Worm (Caenorhabditis elegans) whole organism, dauer: ENCODE measurements around the gene F21C10.6.

Experiments
- unc-62 ChIP-seq: sonication (generic microtip); optimal IDR thresholded peaks from 2 replicates; lab custom pipeline; 2017; ENCODE audit warnings: missing biosample characterization, missing genetic modification reagents, missing genetic modification characterization

F21C10.6 gene

DNA sequence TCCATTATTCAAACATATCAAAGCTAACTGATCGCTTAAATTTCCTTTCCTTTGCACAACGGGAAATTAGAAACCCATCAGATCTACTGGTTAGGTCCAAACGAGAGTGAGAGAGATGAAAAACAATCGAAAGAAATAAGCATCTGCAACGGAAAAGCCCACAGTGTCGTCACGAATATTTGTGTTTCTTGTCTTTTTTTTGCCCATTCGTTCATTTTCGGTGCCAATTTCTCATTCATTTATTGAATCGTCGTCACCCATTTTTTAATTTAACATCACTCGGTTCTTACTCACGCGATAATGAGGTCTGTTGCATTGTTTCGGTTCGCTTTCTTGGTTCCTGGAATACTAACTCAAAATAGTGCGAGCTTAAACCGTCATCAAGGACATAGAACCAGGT, at the start of gene F21C10.6:
F21C10.6 (plus strand) TSS at position 301 of the 400 bp plus-strand sequence.
- no peak for TF ChIP-seq unc-62 (GFP tag; lab: Kevin White, UChicago)

ce11 chrV:9075827-9076226, 48.5 kb upstream of the F21C10.6 start:
- no peak for TF ChIP-seq unc-62 (GFP tag; lab: Kevin White, UChicago)

ce11 chrV:9076273-9076672, 48.0 kb upstream of the F21C10.6 start, which contains the start of gene T27E4.7:
T27E4.7 (minus strand) TSS chrV:9076322.
- TF ChIP-seq unc-62 (GFP tag; lab: Kevin White, UChicago), result no peak

- TF ChIP-seq unc-62 (GFP tag; lab: Kevin White, UChicago), result no peak
These were observed 46.2 kb upstream of the F21C10.6 start for ce11 chrV:9078067-9078581.

DNA sequence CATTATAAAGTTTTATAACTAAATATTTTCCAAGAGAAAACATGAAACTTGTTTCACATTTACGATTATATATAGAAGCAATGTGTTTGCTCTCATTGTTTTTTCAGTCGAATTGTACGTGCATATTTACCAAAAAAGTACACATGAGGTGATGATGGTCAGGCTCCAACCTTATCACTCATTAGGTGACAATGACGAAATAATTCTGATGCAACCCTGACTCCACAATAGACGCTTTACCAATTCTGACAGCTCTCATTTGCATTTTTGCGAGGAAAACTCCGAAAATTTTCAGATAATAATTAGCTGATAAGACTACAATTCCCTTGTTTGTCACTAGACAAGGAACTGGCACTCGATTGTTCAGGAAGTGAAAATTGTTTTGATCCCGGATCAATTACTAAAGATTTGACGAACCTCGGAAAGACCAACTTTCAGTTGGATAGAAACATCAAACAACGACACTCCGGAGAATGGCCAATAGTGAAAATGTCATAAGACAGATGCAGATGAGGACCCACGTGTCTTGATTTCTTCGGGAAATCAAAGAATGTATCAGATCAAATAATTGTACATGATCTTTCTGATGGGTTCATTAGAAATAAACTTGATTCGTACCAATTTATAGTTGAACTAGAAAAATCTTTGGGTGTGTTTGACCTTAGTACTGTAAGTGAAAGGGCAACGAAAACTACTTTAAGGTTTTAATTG, 45.3 kb upstream of the F21C10.6 start:
- TF ChIP-seq unc-62 (GFP tag; lab: Kevin White, UChicago), result no peak

ce11 chrV:9079965-9080432, 44.3 kb upstream of the F21C10.6 start:
- TF ChIP-seq unc-62 (GFP tag; lab: Kevin White, UChicago), result no peak

DNA sequence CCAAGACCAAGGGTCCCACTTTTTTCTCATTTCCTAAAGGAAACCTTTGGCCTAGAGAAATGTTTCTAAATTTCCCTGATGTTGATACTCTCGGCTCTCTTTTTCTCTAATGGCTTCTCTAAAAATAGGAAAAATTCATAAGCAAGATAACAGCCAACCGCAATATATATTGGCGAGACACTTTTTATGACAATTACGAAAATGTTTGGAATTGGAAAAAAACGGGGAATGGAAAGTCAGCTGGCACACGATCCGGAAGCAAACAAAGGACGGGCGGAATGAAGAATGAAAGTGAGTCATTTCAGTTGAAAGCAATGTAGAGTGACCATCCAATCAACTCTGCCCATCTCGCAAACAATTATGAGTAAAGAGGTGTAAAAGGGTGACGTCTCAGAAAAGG, 42.9 kb upstream of the F21C10.6 start:
- TF ChIP-seq unc-62 (GFP tag; lab: Kevin White, UChicago), result no peak

- no peak for TF ChIP-seq unc-62 (GFP tag; lab: Kevin White, UChicago)
These were observed 41.9 kb upstream of the F21C10.6 start for ce11 chrV:9082350-9082749.

DNA sequence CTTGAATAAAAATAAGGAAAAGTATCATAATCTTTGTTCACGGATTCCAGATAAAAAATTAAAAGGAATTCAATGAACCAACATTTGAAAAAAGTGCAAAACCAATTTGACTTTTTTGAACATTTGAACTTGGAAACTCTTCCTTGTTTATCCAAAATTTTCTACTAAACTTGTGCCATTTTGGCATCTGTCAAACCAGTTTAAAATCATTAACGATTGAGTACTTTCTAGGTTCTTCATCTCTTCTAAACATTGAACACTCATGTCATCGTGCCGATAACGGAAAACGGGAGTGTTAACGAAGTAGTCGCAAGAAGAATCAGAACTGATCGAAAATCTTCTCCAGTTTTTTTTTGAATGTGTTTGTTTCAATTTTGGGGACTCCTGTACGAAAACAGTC, 40.0 kb upstream of the F21C10.6 start:
- TF ChIP-seq unc-62 (GFP tag; lab: Kevin White, UChicago), result no peak

- TF ChIP-seq unc-62 (GFP tag; lab: Kevin White, UChicago), result no peak
These were observed 38.4 kb upstream of the F21C10.6 start for ce11 chrV:9085845-9086244.

ce11 chrV:9088758-9089157, 35.5 kb upstream of the F21C10.6 start:
- TF ChIP-seq unc-62 (GFP tag; lab: Kevin White, UChicago), result no peak

DNA sequence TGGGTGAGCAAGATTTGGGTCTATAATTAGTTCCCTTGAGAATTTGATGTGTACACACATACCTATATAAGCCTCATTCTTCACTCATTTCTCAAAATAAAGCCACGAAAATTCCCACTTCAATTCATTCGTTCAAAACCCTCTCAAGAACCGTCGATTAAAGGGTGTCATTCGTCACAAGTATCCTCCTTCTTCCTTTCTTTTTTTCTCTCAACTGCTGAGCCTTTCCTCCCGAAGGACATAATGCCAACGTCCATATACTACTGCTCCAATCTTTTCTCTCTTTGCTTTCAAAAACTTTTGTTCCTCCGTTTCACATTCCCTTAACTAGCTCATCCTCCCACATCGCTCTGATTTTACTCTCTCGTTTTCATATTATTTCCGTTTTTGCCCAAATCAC, 32.1 kb upstream of the F21C10.6 start, which contains the start of gene T27E4.1:
T27E4.1 (plus strand) TSS at position 137 of the 400 bp plus-strand sequence.
- no peak for TF ChIP-seq unc-62 (GFP tag; lab: Kevin White, UChicago)

ce11 chrV:9094060-9094628, 30.1 kb upstream of the F21C10.6 start:
- TF ChIP-seq unc-62 (GFP tag; lab: Kevin White, UChicago), result no peak

- TF ChIP-seq unc-62 (GFP tag; lab: Kevin White, UChicago), result no peak
These were observed 29.3 kb upstream of the F21C10.6 start for ce11 chrV:9094976-9095375.

DNA sequence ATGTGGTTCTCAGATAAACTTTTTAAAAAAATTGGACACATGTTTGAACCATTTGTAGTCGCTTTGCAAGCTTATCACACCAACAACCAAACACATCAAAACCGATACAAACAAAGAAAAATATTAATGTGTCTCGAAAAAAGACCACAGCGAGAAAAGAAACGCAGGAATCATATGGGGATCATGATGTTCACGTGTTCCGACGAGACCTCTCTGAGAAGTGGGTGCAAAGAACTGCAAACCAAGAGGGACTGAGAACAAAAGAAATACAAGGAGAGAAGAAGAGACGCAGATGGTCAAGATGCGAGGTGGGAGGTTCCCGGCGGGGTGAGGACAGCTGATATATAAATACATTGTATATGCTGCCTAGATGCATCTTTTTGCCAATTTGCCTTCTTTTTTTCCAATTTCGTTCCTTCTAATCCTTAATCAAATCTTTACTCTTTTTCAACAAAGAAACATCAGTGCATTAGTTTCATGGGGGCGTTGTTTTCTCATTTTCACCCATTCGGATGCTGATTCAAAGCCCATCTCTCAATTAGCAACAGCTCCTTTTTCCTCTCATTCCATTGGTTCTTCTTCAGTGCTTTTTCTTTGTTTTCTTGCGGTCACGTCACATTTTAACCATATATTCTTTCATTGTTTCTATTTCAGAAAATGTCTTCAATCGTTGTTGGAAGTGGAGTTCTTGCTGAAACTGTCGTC, 28.5 kb upstream of the F21C10.6 start, which contains the start of gene F21C10.10:
F21C10.10 (plus strand) TSS at position 655 of the 705 bp plus-strand sequence.
- no peak for TF ChIP-seq unc-62 (GFP tag; lab: Kevin White, UChicago)

DNA sequence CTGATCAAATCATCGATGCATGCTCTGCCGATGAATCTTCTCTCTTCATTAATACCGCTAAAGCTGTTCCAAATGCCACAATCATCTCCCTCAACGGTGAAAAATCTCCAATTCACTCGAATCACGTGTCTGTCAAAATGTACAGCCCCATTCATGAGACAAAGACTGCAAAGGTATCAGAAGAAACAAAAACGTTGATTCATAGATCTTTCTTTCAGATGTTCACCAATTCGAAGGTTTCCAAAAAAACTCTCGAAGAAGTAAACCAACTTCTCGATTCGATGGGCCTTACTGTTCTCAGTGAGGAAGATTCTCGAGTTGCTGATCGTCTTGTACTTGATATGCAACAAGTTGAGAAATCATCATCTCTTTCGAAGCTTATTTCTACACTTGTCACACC, 27.6 kb upstream of the F21C10.6 start:
- TF ChIP-seq unc-62 (GFP tag; lab: Kevin White, UChicago), result no peak
